Worm (Caenorhabditis elegans) whole organism, mixed stage, embryonic: ENCODE measurements around the gene slcr-46.1.

Source experiments
- M03D4.4 ChIP-seq: sonication (generic microtip); optimal IDR thresholded peaks from 2 replicates; lab custom pipeline; 2017; ENCODE audit warnings: mild to moderate bottlenecking, missing genetic modification characterization, missing compliant biosample characterization
- bed-3 ChIP-seq: fragments of 200-800 bp; sonication (Bioruptor generic); optimal IDR thresholded peaks from 3 replicates; lab custom pipeline; 2018; ENCODE audit warnings: mild to moderate bottlenecking, missing genetic modification characterization, moderate library complexity, missing compliant biosample characterization
- blmp-1 ChIP-seq: fragments of 150-350 bp; optimal IDR thresholded peaks from 2 replicates; lab custom pipeline; 2014; ENCODE audit warnings: missing biosample characterization, missing genetic modification characterization
- ceh-39 ChIP-seq: fragments of 150-350 bp; optimal IDR thresholded peaks from 2 replicates; lab custom pipeline; 2014; ENCODE audit warnings: missing biosample characterization, missing genetic modification characterization
- ceh-43 ChIP-seq: fragments of 200-800 bp; sonication (Bioruptor generic); optimal IDR thresholded peaks from 2 replicates; lab custom pipeline; 2018; ENCODE audit warnings: mild to moderate bottlenecking, missing genetic modification characterization, moderate library complexity, missing compliant biosample characterization
- ceh-83 ChIP-seq: fragments of 200-800 bp; sonication (Bioruptor generic); optimal IDR thresholded peaks from 2 replicates; lab custom pipeline; 2018; ENCODE audit warnings: mild to moderate bottlenecking, missing genetic modification characterization, missing compliant biosample characterization
- ces-1 ChIP-seq: fragments of 150-350 bp; optimal IDR thresholded peaks from 2 replicates; lab custom pipeline; 2014; ENCODE audit warnings: missing biosample characterization, missing genetic modification reagents, missing genetic modification characterization
- cnd-1 ChIP-seq: fragments of 200-800 bp; sonication (Bioruptor generic); optimal IDR thresholded peaks from 2 replicates; lab custom pipeline; 2018; ENCODE audit warnings: mild to moderate bottlenecking, missing genetic modification characterization, missing compliant biosample characterization
- drap-1 ChIP-seq: fragments of 200-800 bp; sonication (Bioruptor generic); optimal IDR thresholded peaks from 3 replicates; lab custom pipeline; 2018; ENCODE audit warnings: mild to moderate bottlenecking, missing genetic modification characterization, missing compliant biosample characterization
- elt-1 ChIP-seq: sonication (generic microtip); optimal IDR thresholded peaks from 2 replicates; lab custom pipeline; 2017; ENCODE audit warnings: missing genetic modification characterization, mild to moderate bottlenecking, missing compliant biosample characterization, antibody characterized with exemption, moderate library complexity, borderline replicate concordance; ENCODE audit not compliant: insufficient read depth
- elt-3 ChIP-seq: fragments of 150-350 bp; optimal IDR thresholded peaks from 2 replicates; lab custom pipeline; 2014; ENCODE audit warnings: missing biosample characterization, missing genetic modification characterization
- flh-1 ChIP-seq: fragments of 200-800 bp; sonication (Bioruptor generic); optimal IDR thresholded peaks from 2 replicates; lab custom pipeline; 2018; ENCODE audit warnings: mild to moderate bottlenecking, missing genetic modification characterization, moderate library complexity, missing compliant biosample characterization
- ham-2 ChIP-seq: fragments of 200-800 bp; sonication (Bioruptor generic); optimal IDR thresholded peaks from 2 replicates; lab custom pipeline; 2018; ENCODE audit warnings: mild to moderate bottlenecking, missing genetic modification characterization, missing compliant biosample characterization
- hlh-1 ChIP-seq: fragments of 150-350 bp; optimal IDR thresholded peaks from 2 replicates; lab custom pipeline; 2014; ENCODE audit warnings: missing biosample characterization, missing genetic modification reagents, missing genetic modification characterization
- lin-13 ChIP-seq: fragments of 150-350 bp; optimal IDR thresholded peaks from 2 replicates; lab custom pipeline; 2014; ENCODE audit warnings: missing biosample characterization, missing genetic modification characterization
- lin-32 ChIP-seq: fragments of 200-800 bp; sonication (Bioruptor generic); optimal IDR thresholded peaks from 2 replicates; lab custom pipeline; 2018; ENCODE audit warnings: mild to moderate bottlenecking, missing genetic modification characterization, missing compliant biosample characterization
- lsy-2 ChIP-seq: fragments of 150-350 bp; optimal IDR thresholded peaks from 2 replicates; lab custom pipeline; 2014; ENCODE audit warnings: missing biosample characterization, missing genetic modification characterization
- mab-5 ChIP-seq: fragments of 150-350 bp; optimal IDR thresholded peaks from 2 replicates; lab custom pipeline; 2014; ENCODE audit warnings: missing biosample characterization, missing genetic modification characterization
- mep-1 ChIP-seq: fragments of 150-350 bp; optimal IDR thresholded peaks from 2 replicates; lab custom pipeline; 2017; ENCODE audit warnings: missing biosample characterization, missing genetic modification reagents, missing genetic modification characterization, inconsistent platforms
- mls-2 ChIP-seq: sonication (generic microtip); optimal IDR thresholded peaks from 2 replicates; lab custom pipeline; 2016; ENCODE audit warnings: mild to moderate bottlenecking, missing genetic modification characterization, moderate library complexity, missing compliant biosample characterization
- nhr-12 ChIP-seq: fragments of 150-350 bp; optimal IDR thresholded peaks from 2 replicates; lab custom pipeline; 2014; ENCODE audit warnings: missing biosample characterization, missing genetic modification characterization
- nhr-2 ChIP-seq: fragments of 150-350 bp; optimal IDR thresholded peaks from 2 replicates; lab custom pipeline; 2014; ENCODE audit warnings: missing biosample characterization, missing genetic modification characterization
- nhr-237 ChIP-seq: fragments of 150-350 bp; optimal IDR thresholded peaks from 2 replicates; lab custom pipeline; 2014; ENCODE audit warnings: missing biosample characterization, missing genetic modification characterization
- nhr-28 ChIP-seq: fragments of 150-350 bp; optimal IDR thresholded peaks from 2 replicates; lab custom pipeline; 2014; ENCODE audit warnings: missing biosample characterization, missing genetic modification characterization
- nhr-76 ChIP-seq: sonication (generic microtip); optimal IDR thresholded peaks from 2 replicates; lab custom pipeline; 2017; ENCODE audit warnings: missing biosample characterization, missing genetic modification characterization
- pha-4 ChIP-seq: fragments of 150-350 bp; optimal IDR thresholded peaks from 2 replicates; lab custom pipeline; 2018; ENCODE audit warnings: missing biosample characterization, missing genetic modification reagents, missing genetic modification characterization
- sem-2 ChIP-seq: fragments of 200-800 bp; sonication (Bioruptor generic); optimal IDR thresholded peaks from 2 replicates; lab custom pipeline; 2018; ENCODE audit warnings: mild to moderate bottlenecking, missing genetic modification characterization, missing compliant biosample characterization
- snpc-4 ChIP-seq: fragments of 150-350 bp; optimal IDR thresholded peaks from 2 replicates; lab custom pipeline; 2014; ENCODE audit warnings: missing biosample characterization, missing genetic modification characterization
- sptf-1 ChIP-seq: sonication (generic microtip); optimal IDR thresholded peaks from 2 replicates; lab custom pipeline; 2017; ENCODE audit warnings: mild to moderate bottlenecking, missing genetic modification characterization, moderate library complexity, missing compliant biosample characterization
- tbx-8 ChIP-seq: fragments of 200-800 bp; sonication (Bioruptor generic); optimal IDR thresholded peaks from 2 replicates; lab custom pipeline; 2018; ENCODE audit warnings: mild to moderate bottlenecking, missing genetic modification characterization, moderate library complexity, missing compliant biosample characterization
- unc-120 ChIP-seq: sonication (generic microtip); optimal IDR thresholded peaks from 2 replicates; lab custom pipeline; 2017; ENCODE audit warnings: missing genetic modification characterization, missing compliant biosample characterization; ENCODE audit not compliant: poor library complexity, severe bottlenecking
- unc-39 ChIP-seq: fragments of 150-350 bp; optimal IDR thresholded peaks from 2 replicates; lab custom pipeline; 2014; ENCODE audit warnings: missing biosample characterization, missing genetic modification characterization
- unc-62 ChIP-seq: fragments of 150-350 bp; optimal IDR thresholded peaks from 2 replicates; lab custom pipeline; 2014; ENCODE audit warnings: missing biosample characterization, missing genetic modification reagents, missing genetic modification characterization
- zip-8 ChIP-seq: fragments of 150-350 bp; optimal IDR thresholded peaks from 2 replicates; lab custom pipeline; 2014; ENCODE audit warnings: missing biosample characterization, missing genetic modification characterization
- ztf-11 ChIP-seq: fragments of 150-350 bp; optimal IDR thresholded peaks from 2 replicates; lab custom pipeline; 2014; ENCODE audit warnings: missing biosample characterization, missing genetic modification characterization

Gene slcr-46.1

ce11 chrX:4607300-4607699 is 24.9 kb upstream of the slcr-46.1 start:
- no peak for TF ChIP-seq lin-13 (tag; lab: Kevin White, UChicago)
- no peak for TF ChIP-seq ces-1 (GFP tag; lab: Kevin White, UChicago)
- no peak for TF ChIP-seq ham-2
- no peak for TF ChIP-seq tbx-8 (GFP tag; lab: Kevin White, UChicago)
- TF ChIP-seq nhr-2 (tag; lab: Kevin White, UChicago) = no peak
- TF ChIP-seq mls-2 (tag; lab: Kevin White, UChicago) = no peak
- TF ChIP-seq nhr-12 (tag; lab: Kevin White, UChicago) = no peak
- TF ChIP-seq unc-39 (tag; lab: Kevin White, UChicago) = no peak
- no peak for TF ChIP-seq sptf-1
- TF ChIP-seq elt-1 (tag; lab: Kevin White, UChicago) = no peak
- TF ChIP-seq ceh-43 (GFP tag; lab: Kevin White, UChicago) = no peak
- no peak for TF ChIP-seq lin-32 (GFP tag; lab: Kevin White, UChicago)
- no peak for TF ChIP-seq mab-5 (tag; lab: Kevin White, UChicago)
- TF ChIP-seq elt-3 (tag; lab: Kevin White, UChicago) = no peak
- TF ChIP-seq unc-62 = no peak
- no peak for TF ChIP-seq lsy-2 (tag; lab: Kevin White, UChicago)
- TF ChIP-seq hlh-1 = no peak
- TF ChIP-seq snpc-4 (tag; lab: Kevin White, UChicago) = no peak
- TF ChIP-seq ceh-39 = no peak
- TF ChIP-seq ceh-83 (GFP tag; lab: Kevin White, UChicago) = no peak
- TF ChIP-seq, all 35 proteins: peak for 0

- TF ChIP-seq cnd-1 (tag; lab: Kevin White, UChicago) = peak; percentile 63
- TF ChIP-seq unc-120 (tag; lab: Kevin White, UChicago) = no peak
- no peak for TF ChIP-seq nhr-237 (tag; lab: Kevin White, UChicago)
- no peak for TF ChIP-seq unc-39 (tag; lab: Kevin White, UChicago)
- TF ChIP-seq hlh-1 = peak; percentile 73
- TF ChIP-seq lin-32 (GFP tag; lab: Kevin White, UChicago) = peak; percentile 49
Measured at ce11 chrX:4609635-4610034, 22.5 kb upstream of the slcr-46.1 start.

DNA sequence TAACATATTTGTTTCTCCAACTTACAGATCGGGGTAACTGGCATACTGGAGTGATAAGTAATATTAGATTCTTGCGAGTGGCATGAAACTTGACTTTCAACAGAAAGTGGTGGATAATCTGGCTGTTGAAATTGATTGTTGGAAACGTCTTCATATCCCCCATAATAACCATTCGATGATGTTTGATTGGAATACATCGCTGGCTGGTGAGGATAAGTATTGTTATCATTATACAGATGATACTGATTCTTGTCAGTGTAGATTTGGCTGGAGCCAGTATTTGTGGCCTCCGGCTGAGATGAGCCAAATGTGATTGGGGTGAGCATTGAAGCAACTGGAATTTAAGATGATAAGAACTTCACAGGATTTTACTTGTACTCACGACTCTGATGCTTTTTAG is 17.1 kb upstream of the slcr-46.1 start:
- TF ChIP-seq blmp-1 (tag; lab: Kevin White, UChicago) (no peak), ceh-83 (GFP tag; lab: Kevin White, UChicago) (no peak), mls-2 (tag; lab: Kevin White, UChicago) (no peak), mep-1 (no peak), cnd-1 (tag; lab: Kevin White, UChicago) (no peak), unc-120 (tag; lab: Kevin White, UChicago) (no peak), bed-3 (GFP tag; lab: Kevin White, UChicago) (no peak), sem-2 (GFP tag; lab: Kevin White, UChicago) (no peak), M03D4.4 (tag; lab: Kevin White, UChicago) (no peak), flh-1 (GFP tag; lab: Kevin White, UChicago) (no peak)

DNA sequence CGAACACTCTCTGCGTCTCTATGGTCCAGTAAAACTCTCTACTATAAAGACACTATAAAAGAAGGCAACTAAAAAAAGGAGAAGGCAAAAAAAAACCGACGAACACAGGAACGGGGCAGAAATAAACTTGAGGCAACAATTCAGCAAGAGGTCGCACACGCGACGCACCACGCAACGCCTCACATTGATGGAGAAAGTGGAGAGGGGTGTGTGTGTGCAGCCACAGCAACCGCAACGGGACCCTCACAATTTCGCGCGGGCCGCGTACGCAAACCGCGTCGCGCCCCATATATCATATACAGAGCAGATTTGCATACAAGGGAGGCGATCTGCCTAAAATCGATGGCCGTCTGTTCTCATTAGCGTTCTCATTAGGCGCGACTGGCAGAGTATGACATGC is 15.3 kb upstream of the slcr-46.1 start:
- TF ChIP-seq ces-1 (GFP tag; lab: Kevin White, UChicago) (peak; percentile 49), nhr-76 (no peak), unc-62 (no peak), hlh-1 (no peak), nhr-28 (tag; lab: Kevin White, UChicago) (no peak), lin-32 (GFP tag; lab: Kevin White, UChicago) (peak; percentile 51), mab-5 (tag; lab: Kevin White, UChicago) (no peak), elt-1 (tag; lab: Kevin White, UChicago) (no peak), mep-1 (peak; percentile 73), zip-8 (tag; lab: Kevin White, UChicago) (no peak), flh-1 (GFP tag; lab: Kevin White, UChicago) (no peak), pha-4 (no peak), sem-2 (GFP tag; lab: Kevin White, UChicago) (no peak), cnd-1 (tag; lab: Kevin White, UChicago) (peak; percentile 84), nhr-2 (tag; lab: Kevin White, UChicago) (peak; percentile 50), unc-120 (tag; lab: Kevin White, UChicago) (peak; percentile 37), unc-39 (tag; lab: Kevin White, UChicago) (no peak), bed-3 (GFP tag; lab: Kevin White, UChicago) (no peak), blmp-1 (tag; lab: Kevin White, UChicago) (no peak), nhr-12 (tag; lab: Kevin White, UChicago) (no peak), M03D4.4 (tag; lab: Kevin White, UChicago) (peak; percentile 41), ceh-83 (GFP tag; lab: Kevin White, UChicago) (no peak), sptf-1 (peak; percentile 82), nhr-237 (tag; lab: Kevin White, UChicago) (no peak), mls-2 (tag; lab: Kevin White, UChicago) (peak; percentile 75), drap-1 (GFP tag; lab: Kevin White, UChicago) (peak; percentile 68), ham-2 (peak; percentile 44), elt-3 (tag; lab: Kevin White, UChicago) (no peak), lsy-2 (tag; lab: Kevin White, UChicago) (peak; percentile 36), ceh-43 (GFP tag; lab: Kevin White, UChicago) (no peak), snpc-4 (tag; lab: Kevin White, UChicago) (no peak), tbx-8 (GFP tag; lab: Kevin White, UChicago) (peak; percentile 25), ceh-39 (peak; percentile 87), lin-13 (tag; lab: Kevin White, UChicago) (peak; percentile 62), ztf-11 (no peak)
- TF ChIP-seq, all 35 proteins: peak for 15
